Fruit fly (Drosophila melanogaster) whole organism, prepupa: ENCODE data around the gene CG33689.

Experiments used
- Blimp-1 ChIP-seq: fragments of 200-800 bp; sonication (Bioruptor generic); optimal IDR thresholded peaks from 3 replicates; lab custom pipeline; 2017; ENCODE audit warnings: missing biosample characterization, missing genetic modification characterization, mild to moderate bottlenecking, moderate library complexity, missing genetic modification reagents
- CG10669 ChIP-seq: fragments of 200-800 bp; sonication (Bioruptor generic); optimal IDR thresholded peaks from 3 replicates; lab custom pipeline; 2018; ENCODE audit warnings: missing biosample characterization, mild to moderate bottlenecking, missing genetic modification characterization, moderate library complexity
- CG11762 ChIP-seq: fragments of 200-800 bp; sonication (Bioruptor generic); optimal IDR thresholded peaks from 3 replicates; lab custom pipeline; 2016; ENCODE audit warnings: missing biosample characterization, missing genetic modification characterization; ENCODE audit not compliant: insufficient read depth
- CG11902 ChIP-seq: fragments of 200-800 bp; sonication (Bioruptor generic); optimal IDR thresholded peaks from 3 replicates; lab custom pipeline; 2016; ENCODE audit warnings: missing biosample characterization, missing genetic modification characterization
- CG15336 ChIP-seq: fragments of 200-800 bp; sonication (Bioruptor generic); IDR thresholded peaks from 2 replicates; pipeline ENCODE4 v1.3.6; 2022; ENCODE audit warnings: missing biosample characterization, missing genetic modification characterization
- CG16779 ChIP-seq: fragments of 200-800 bp; sonication (Bioruptor generic); optimal IDR thresholded peaks from 3 replicates; lab custom pipeline; 2017; ENCODE audit warnings: missing biosample characterization, mild to moderate bottlenecking, missing genetic modification characterization
- CG3032 ChIP-seq: fragments of 200-800 bp; optimal IDR thresholded peaks from 2 replicates; lab custom pipeline; 2019; ENCODE audit warnings: missing biosample characterization, mild to moderate bottlenecking, missing genetic modification characterization, moderate library complexity
- CG31627 ChIP-seq: fragments of 200-800 bp; sonication (Bioruptor generic); optimal IDR thresholded peaks from 3 replicates; lab custom pipeline; 2016; ENCODE audit warnings: missing biosample characterization, missing genetic modification characterization
- CG32006 ChIP-seq: fragments of 200-800 bp; sonication (Bioruptor generic); optimal IDR thresholded peaks from 3 replicates; lab custom pipeline; 2017; ENCODE audit warnings: missing biosample characterization, mild to moderate bottlenecking, missing genetic modification characterization
- CG34406 ChIP-seq: fragments of 200-800 bp; sonication (Bioruptor generic); optimal IDR thresholded peaks from 3 replicates; lab custom pipeline; 2016; ENCODE audit warnings: missing biosample characterization, missing genetic modification characterization
- CG3919 ChIP-seq: fragments of 200-800 bp; sonication (Bioruptor generic); optimal IDR thresholded peaks from 3 replicates; lab custom pipeline; 2016; ENCODE audit warnings: missing biosample characterization, missing genetic modification characterization
- CG4318 ChIP-seq: fragments of 200-800 bp; sonication (Bioruptor generic); optimal IDR thresholded peaks from 3 replicates; lab custom pipeline; 2017; ENCODE audit warnings: missing biosample characterization, mild to moderate bottlenecking, missing genetic modification characterization
- CG6163 ChIP-seq: fragments of 200-800 bp; sonication (Bioruptor generic); IDR thresholded peaks from 3 replicates; pipeline ENCODE4 v1.3.6; 2022; ENCODE audit warnings: missing biosample characterization, missing genetic modification characterization
- CG6276 ChIP-seq: fragments of 200-800 bp; sonication (Bioruptor generic); optimal IDR thresholded peaks from 2 replicates; lab custom pipeline; 2017; ENCODE audit warnings: missing biosample characterization, mild to moderate bottlenecking, missing genetic modification characterization
- CG6792 ChIP-seq: fragments of 200-800 bp; sonication (Bioruptor generic); optimal IDR thresholded peaks from 3 replicates; lab custom pipeline; 2016; ENCODE audit warnings: missing biosample characterization, missing genetic modification characterization
- CG6808 ChIP-seq: fragments of 200-800 bp; sonication (Bioruptor generic); optimal IDR thresholded peaks from 3 replicates; lab custom pipeline; 2017; ENCODE audit warnings: missing biosample characterization, missing genetic modification characterization, mild to moderate bottlenecking, moderate library complexity, missing genetic modification reagents
- CG6854 ChIP-seq: fragments of 200-800 bp; sonication (Bioruptor generic); optimal IDR thresholded peaks from 2 replicates; lab custom pipeline; 2017; ENCODE audit warnings: missing biosample characterization, mild to moderate bottlenecking, missing genetic modification characterization
- CG8119 ChIP-seq: fragments of 200-800 bp; sonication (Bioruptor generic); IDR thresholded peaks from 3 replicates; pipeline ENCODE4 v1.3.6; 2022; ENCODE audit warnings: missing biosample characterization, missing genetic modification characterization
- CG8632 ChIP-seq: fragments of 200-800 bp; sonication (Bioruptor generic); optimal IDR thresholded peaks from 3 replicates; lab custom pipeline; 2016; ENCODE audit warnings: missing biosample characterization, missing genetic modification characterization
- CG9139 ChIP-seq: fragments of 200-800 bp; sonication (Bioruptor generic); optimal IDR thresholded peaks from 3 replicates; lab custom pipeline; 2017; ENCODE audit warnings: missing biosample characterization, mild to moderate bottlenecking, missing genetic modification characterization
- Eip75B ChIP-seq: fragments of 200-800 bp; sonication (Bioruptor generic); optimal IDR thresholded peaks from 3 replicates; lab custom pipeline; 2016; ENCODE audit warnings: missing biosample characterization, missing genetic modification characterization
- Eip78C ChIP-seq: fragments of 200-800 bp; sonication (Bioruptor generic); peaks from one replicate; lab custom pipeline; 2016; ENCODE audit warnings: missing biosample characterization, missing genetic modification characterization
- Eip93F ChIP-seq: fragments of 200-800 bp; sonication (Bioruptor generic); optimal IDR thresholded peaks from 2 replicates; lab custom pipeline; 2016; ENCODE audit warnings: missing biosample characterization, mild to moderate bottlenecking, missing genetic modification characterization
- Ets21C ChIP-seq: fragments of 200-800 bp; sonication (Bioruptor generic); optimal IDR thresholded peaks from 3 replicates; lab custom pipeline; 2016; ENCODE audit warnings: missing biosample characterization, missing genetic modification characterization
- Ets96B ChIP-seq: fragments of 200-800 bp; optimal IDR thresholded peaks from 2 replicates; lab custom pipeline; 2019; ENCODE audit warnings: missing biosample characterization, mild to moderate bottlenecking, missing genetic modification characterization, moderate library complexity
- Gug ChIP-seq: fragments of 200-800 bp; sonication (Bioruptor generic); IDR thresholded peaks from 2 replicates; pipeline ENCODE4 v1.3.6; 2022; ENCODE audit warnings: missing biosample characterization, missing genetic modification characterization
- Hr4 ChIP-seq: fragments of 200-800 bp; sonication (Bioruptor generic); optimal IDR thresholded peaks from 3 replicates; lab custom pipeline; 2016; ENCODE audit warnings: missing biosample characterization, missing genetic modification characterization
- Met ChIP-seq: fragments of 200-800 bp; sonication (Bioruptor generic); optimal IDR thresholded peaks from 3 replicates; lab custom pipeline; 2016; ENCODE audit warnings: missing biosample characterization, missing genetic modification characterization
- OdsH ChIP-seq: fragments of 200-800 bp; sonication (Bioruptor generic); optimal IDR thresholded peaks from 3 replicates; lab custom pipeline; 2016; ENCODE audit warnings: missing biosample characterization, missing genetic modification characterization
- Smox ChIP-seq: fragments of 200-800 bp; sonication (Bioruptor generic); optimal IDR thresholded peaks from 3 replicates; lab custom pipeline; 2016; ENCODE audit warnings: missing biosample characterization, missing genetic modification characterization
- Sox102F ChIP-seq: fragments of 200-800 bp; sonication (Bioruptor generic); optimal IDR thresholded peaks from 2 replicates; lab custom pipeline; 2016; ENCODE audit warnings: missing biosample characterization, mild to moderate bottlenecking, missing genetic modification characterization
- Sox14 ChIP-seq: fragments of 200-800 bp; sonication (Bioruptor generic); optimal IDR thresholded peaks from 3 replicates; lab custom pipeline; 2016; ENCODE audit warnings: missing biosample characterization, missing genetic modification characterization
- Sox15 ChIP-seq: fragments of 200-800 bp; sonication (Bioruptor generic); optimal IDR thresholded peaks from 3 replicates; lab custom pipeline; 2016; ENCODE audit warnings: missing biosample characterization, missing genetic modification characterization
- acj6 ChIP-seq: fragments of 200-800 bp; sonication (Bioruptor generic); optimal IDR thresholded peaks from 3 replicates; lab custom pipeline; 2016; ENCODE audit warnings: missing biosample characterization, missing genetic modification characterization
- cyc ChIP-seq: fragments of 200-800 bp; sonication (Bioruptor generic); optimal IDR thresholded peaks from 3 replicates; lab custom pipeline; 2016; ENCODE audit warnings: missing biosample characterization, missing genetic modification characterization
- dac ChIP-seq: fragments of 200-800 bp; sonication (Bioruptor generic); optimal IDR thresholded peaks from 2 replicates; lab custom pipeline; 2017; ENCODE audit warnings: missing biosample characterization, mild to moderate bottlenecking, missing genetic modification characterization
- dsx ChIP-seq: fragments of 200-800 bp; optimal IDR thresholded peaks from 3 replicates; lab custom pipeline; 2019; ENCODE audit warnings: missing biosample characterization, mild to moderate bottlenecking, missing genetic modification characterization, moderate library complexity; ENCODE audit not compliant: poor library complexity, severe bottlenecking
- esn ChIP-seq: fragments of 200-800 bp; sonication (Bioruptor generic); optimal IDR thresholded peaks from 2 replicates; lab custom pipeline; 2016; ENCODE audit warnings: missing biosample characterization, mild to moderate bottlenecking, missing genetic modification characterization, moderate library complexity
- fd59A ChIP-seq: fragments of 200-800 bp; sonication (Bioruptor generic); optimal IDR thresholded peaks from 2 replicates; lab custom pipeline; 2017; ENCODE audit warnings: missing biosample characterization, mild to moderate bottlenecking, missing genetic modification characterization, missing genetic modification reagents
- fd85E ChIP-seq: fragments of 200-800 bp; sonication (Bioruptor generic); optimal IDR thresholded peaks from 3 replicates; lab custom pipeline; 2016; ENCODE audit warnings: missing biosample characterization, missing genetic modification characterization
- fkh ChIP-seq: fragments of 200-800 bp; sonication (Bioruptor generic); optimal IDR thresholded peaks from 3 replicates; lab custom pipeline; 2017; ENCODE audit warnings: missing biosample characterization, mild to moderate bottlenecking, missing genetic modification characterization, moderate library complexity
- lz ChIP-seq: fragments of 200-800 bp; sonication (Bioruptor generic); optimal IDR thresholded peaks from 3 replicates; lab custom pipeline; 2016; ENCODE audit warnings: missing biosample characterization, missing genetic modification characterization
- net ChIP-seq: fragments of 200-800 bp; sonication (Bioruptor generic); optimal IDR thresholded peaks from 3 replicates; lab custom pipeline; 2016; ENCODE audit warnings: missing biosample characterization, missing genetic modification characterization
- pdm3 ChIP-seq: fragments of 200-800 bp; sonication (Bioruptor generic); optimal IDR thresholded peaks from 3 replicates; lab custom pipeline; 2016; ENCODE audit warnings: missing biosample characterization, missing genetic modification characterization
- salr ChIP-seq, 2 experiments: fragments of 200-800 bp; sonication (Bioruptor generic); optimal IDR thresholded peaks; 3 replicates each; lab custom pipeline; 2016 to 2018; ENCODE audit warnings: missing biosample characterization in 2 of 2, missing genetic modification characterization in 2 of 2, mild to moderate bottlenecking in 1 of 2
- ss ChIP-seq, 2 experiments: fragments of 200-800 bp; sonication (Bioruptor generic); optimal IDR thresholded peaks; 2 replicates in 1 of 2; 3 replicates in 1 of 2; lab custom pipeline; 2017 to 2018; ENCODE audit warnings: mild to moderate bottlenecking in 2 of 2, missing biosample characterization in 2 of 2, missing genetic modification characterization in 2 of 2, moderate library complexity in 1 of 2
- svp ChIP-seq: fragments of 200-800 bp; sonication (Bioruptor generic); peaks from one replicate; lab custom pipeline; 2016; ENCODE audit warnings: missing biosample characterization, missing genetic modification characterization
- topi ChIP-seq: fragments of 200-800 bp; sonication (Bioruptor generic); optimal IDR thresholded peaks from 3 replicates; lab custom pipeline; 2016; ENCODE audit warnings: missing biosample characterization, missing genetic modification characterization
- vri ChIP-seq: fragments of 200-800 bp; sonication (Bioruptor generic); optimal IDR thresholded peaks from 3 replicates; lab custom pipeline; 2016; ENCODE audit warnings: missing biosample characterization, mild to moderate bottlenecking, missing genetic modification characterization

Gene CG33689

DNA sequence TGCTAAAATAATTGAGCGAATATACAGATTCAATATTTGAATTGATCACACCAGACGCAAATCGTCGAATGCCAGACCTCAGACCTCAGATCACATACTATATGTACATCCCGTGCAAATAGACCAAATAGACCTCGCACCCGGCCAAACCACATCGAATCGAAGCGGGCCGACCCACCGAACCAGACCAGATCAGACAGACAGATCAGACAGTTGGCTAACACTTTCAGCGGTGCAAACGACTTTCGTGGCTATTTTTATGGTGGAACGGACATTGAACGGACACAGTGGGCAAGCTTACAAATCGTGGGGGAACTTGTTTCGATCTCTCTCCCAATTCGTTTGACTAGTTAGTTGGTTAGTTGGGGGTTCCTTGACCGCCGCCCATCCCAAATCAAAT lies 48.3 kb upstream of the CG33689 start:
- no peak for TF ChIP-seq CG8119
- no peak for TF ChIP-seq Ets96B (tag; lab: Kevin White, UChicago)
- no peak for TF ChIP-seq Eip78C (GFP tag; lab: Kevin White, UChicago)
- TF ChIP-seq CG15336 (GFP tag; lab: Robert Waterston, UW), result 0 out of 2 replicates have a peak, but pooled peaks have one; percentile 21
- no peak for TF ChIP-seq cyc (GFP tag; lab: Kevin White, UChicago)
- TF ChIP-seq dac (GFP tag; lab: Kevin White, UChicago), result no peak
- no peak for TF ChIP-seq svp
- no peak for TF ChIP-seq CG34406 (GFP tag; lab: Kevin White, UChicago)
- TF ChIP-seq CG3919, result no peak
- TF ChIP-seq CG32006 (GFP tag; lab: Kevin White, UChicago), result peak; percentile 19
- no peak for TF ChIP-seq Ets21C
- TF ChIP-seq vri (GFP tag; lab: Kevin White, UChicago), result no peak
- TF ChIP-seq lz (GFP tag; lab: Kevin White, UChicago), result no peak

DNA sequence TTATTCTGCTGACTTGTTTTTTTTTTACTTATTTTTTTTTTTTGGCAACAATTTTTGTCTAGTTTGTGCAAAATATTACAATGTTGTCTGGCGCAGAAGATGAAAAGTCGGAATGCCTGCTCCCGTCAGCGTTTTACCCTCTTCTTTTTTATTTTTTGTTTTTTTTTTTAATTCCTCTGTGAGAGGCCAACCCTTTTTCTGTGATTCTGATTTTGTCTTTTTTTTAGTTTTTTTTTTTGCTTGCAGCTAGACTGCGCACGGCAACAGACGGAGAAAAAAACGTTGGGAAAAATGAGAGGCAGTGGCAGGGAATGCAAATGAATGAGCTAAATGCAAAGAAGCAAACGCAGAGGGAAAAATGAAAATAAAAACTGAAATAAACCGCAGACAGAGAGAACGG lies 46.9 kb upstream of the CG33689 start:
- TF ChIP-seq CG3032 (no peak), Eip93F (GFP tag; lab: Kevin White, UChicago) (no peak), fkh (no peak), CG6792 (GFP tag; lab: Kevin White, UChicago) (no peak), CG32006 (GFP tag; lab: Kevin White, UChicago) (no peak), CG8632 (GFP tag; lab: Kevin White, UChicago) (no peak), CG6276 (GFP tag; lab: Kevin White, UChicago) (peak; percentile 59), CG6808 (peak; percentile 53), topi (GFP tag; lab: Kevin White, UChicago) (no peak), CG6854 (no peak), ss (GFP tag; optimal IDR thresholded peaks at IDR 0.05; lab: Kevin White, UChicago) (peak; percentile 15 to 53), CG8119 (peak; percentile 59), acj6 (GFP tag; lab: Kevin White, UChicago) (no peak), salr (GFP tag; optimal IDR thresholded peaks at IDR 0.05; lab: Kevin White, UChicago) (no peak), Ets21C (no peak), CG9139 (peak; percentile 30), CG10669 (GFP tag; lab: Kevin White, UChicago) (no peak), Eip75B (GFP tag; lab: Kevin White, UChicago) (no peak), svp (peak; percentile 45), CG31627 (no peak), CG15336 (GFP tag; lab: Robert Waterston, UW) (peak; percentile 44; the same call in 1 of the 2 replicates), dsx (GFP tag; lab: Kevin White, UChicago) (peak; percentile 34), Ets96B (tag; lab: Kevin White, UChicago) (no peak), fd85E (GFP tag; lab: Kevin White, UChicago) (no peak), Sox15 (no peak), fd59A (GFP tag; lab: Kevin White, UChicago) (no peak), Gug (GFP tag; lab: Robert Waterston, UW) (peak; percentile 41), esn (GFP tag; lab: Kevin White, UChicago) (no peak), CG16779 (peak; percentile 19), CG11902 (GFP tag; lab: Kevin White, UChicago) (no peak), pdm3 (no peak), Sox14 (GFP tag; lab: Kevin White, UChicago) (no peak), CG11762 (no peak), Hr4 (GFP tag; lab: Kevin White, UChicago) (no peak), Met (GFP tag; lab: Kevin White, UChicago) (no peak), net (GFP tag; lab: Kevin White, UChicago) (no peak), Smox (GFP tag; lab: Kevin White, UChicago) (no peak), CG4318 (GFP tag; lab: Kevin White, UChicago) (no peak), Blimp-1 (GFP tag; lab: Kevin White, UChicago) (no peak), OdsH (peak; percentile 13), cyc (GFP tag; lab: Kevin White, UChicago) (no peak), CG6163 (peak; percentile 79; the same call in 2 of the 3 replicates), lz (GFP tag; lab: Kevin White, UChicago) (no peak), Sox102F (GFP tag; lab: Kevin White, UChicago) (no peak), CG34406 (GFP tag; lab: Kevin White, UChicago) (no peak), vri (GFP tag; lab: Kevin White, UChicago) (no peak)
